Fruit fly (Drosophila melanogaster) whole organism, embryonic: ENCODE results near the gene CG13984.
A peak's percentile ranks its signal among the peaks of the same experiment; 100 is the strongest.

Experiments used
- Asciz ChIP-seq: fragments of 200-800 bp; sonication (Bioruptor generic); optimal IDR thresholded peaks from 2 replicates; lab custom pipeline; 2017; ENCODE audit warnings: missing biosample characterization, mild to moderate bottlenecking, missing genetic modification characterization, missing genetic modification reagents
- Atf-2 ChIP-seq: fragments of 200-800 bp; sonication (Bioruptor generic); optimal IDR thresholded peaks from 2 replicates; lab custom pipeline; 2016; ENCODE audit warnings: missing biosample characterization, missing genetic modification characterization
- Blimp-1 ChIP-seq: fragments of 200-800 bp; sonication (Bioruptor generic); optimal IDR thresholded peaks from 3 replicates; lab custom pipeline; 2018; ENCODE audit warnings: missing biosample characterization, missing genetic modification characterization, mild to moderate bottlenecking, moderate library complexity, missing genetic modification reagents
- CG11504 ChIP-seq: fragments of 200-800 bp; sonication (Bioruptor generic); optimal IDR thresholded peaks from 3 replicates; lab custom pipeline; 2019; ENCODE audit warnings: missing biosample characterization, mild to moderate bottlenecking, missing genetic modification characterization, moderate library complexity
- CG11695 ChIP-seq: fragments of 200-800 bp; sonication (Bioruptor generic); IDR thresholded peaks from 3 replicates; pipeline ENCODE4 v1.3.6; 2022; ENCODE audit warnings: missing biosample characterization, missing genetic modification characterization
- CG12391 ChIP-seq: fragments of 200-800 bp; sonication (Bioruptor generic); optimal IDR thresholded peaks from 3 replicates; lab custom pipeline; 2018; ENCODE audit warnings: missing biosample characterization, mild to moderate bottlenecking, missing genetic modification characterization, moderate library complexity
- CG14667 ChIP-seq: fragments of 200-800 bp; sonication (Bioruptor generic); IDR thresholded peaks from 2 replicates; pipeline ENCODE4 v1.3.6; 2022; ENCODE audit warnings: missing biosample characterization, missing genetic modification characterization
- CG2712 ChIP-seq: fragments of 200-800 bp; optimal IDR thresholded peaks from 3 replicates; lab custom pipeline; 2019; ENCODE audit warnings: missing biosample characterization, mild to moderate bottlenecking, missing genetic modification characterization, moderate library complexity
- CG43689 ChIP-seq: fragments of 200-800 bp; sonication (Bioruptor generic); IDR thresholded peaks from 2 replicates; pipeline ENCODE4 v1.3.6; 2022; ENCODE audit warnings: missing biosample characterization, missing genetic modification characterization
- CG5245 ChIP-seq: fragments of 200-800 bp; sonication (Bioruptor generic); optimal IDR thresholded peaks from 3 replicates; lab custom pipeline; 2016; ENCODE audit warnings: missing biosample characterization, missing genetic modification characterization
- CG6683 ChIP-seq: fragments of 200-800 bp; sonication (Bioruptor generic); optimal IDR thresholded peaks from 2 replicates; lab custom pipeline; 2017; ENCODE audit warnings: missing biosample characterization, mild to moderate bottlenecking, missing genetic modification characterization, missing genetic modification reagents
- CG6813 ChIP-seq: fragments of 200-800 bp; sonication (Bioruptor generic); optimal IDR thresholded peaks from 2 replicates; lab custom pipeline; 2017; ENCODE audit warnings: missing biosample characterization, missing genetic modification characterization, mild to moderate bottlenecking, moderate library complexity, missing genetic modification reagents
- CG7372 ChIP-seq: fragments of 200-800 bp; sonication (Bioruptor generic); IDR thresholded peaks from 2 replicates; pipeline ENCODE4 v1.3.6; 2022; ENCODE audit warnings: missing biosample characterization, missing genetic modification characterization
- CTCF ChIP-seq: fragments of 200-800 bp; sonication (Bioruptor generic); optimal IDR thresholded peaks from 2 replicates; lab custom pipeline; 2017; ENCODE audit warnings: missing biosample characterization, mild to moderate bottlenecking, missing genetic modification characterization, moderate library complexity
- D19A ChIP-seq: fragments of 200-800 bp; optimal IDR thresholded peaks from 3 replicates; lab custom pipeline; 2019; ENCODE audit warnings: missing biosample characterization, mild to moderate bottlenecking, missing genetic modification characterization, moderate library complexity
- Deaf1 ChIP-seq: fragments of 200-800 bp; optimal IDR thresholded peaks from 3 replicates; lab custom pipeline; 2019; ENCODE audit warnings: missing biosample characterization, mild to moderate bottlenecking, missing genetic modification characterization, moderate library complexity
- E2f1 ChIP-seq: fragments of 200-800 bp; sonication (Bioruptor generic); IDR thresholded peaks from 2 replicates; pipeline ENCODE4 v1.3.6; 2022; ENCODE audit warnings: missing biosample characterization, missing genetic modification characterization
- Gug ChIP-seq: fragments of 200-800 bp; sonication (Bioruptor generic); IDR thresholded peaks from 4 replicates; pipeline ENCODE4 v1.3.6; 2022; ENCODE audit warnings: missing biosample characterization, missing genetic modification characterization
- H15 ChIP-seq: fragments of 200-800 bp; sonication (Bioruptor generic); IDR thresholded peaks from 3 replicates; pipeline ENCODE4 v1.3.6; 2022; ENCODE audit warnings: missing biosample characterization, missing genetic modification characterization
- HHEX ChIP-seq: fragments of 200-800 bp; sonication (Bioruptor generic); optimal IDR thresholded peaks from 3 replicates; lab custom pipeline; 2017; ENCODE audit warnings: missing biosample characterization, mild to moderate bottlenecking, missing genetic modification characterization, missing genetic modification reagents
- Hey ChIP-seq: fragments of 200-800 bp; sonication (Bioruptor generic); optimal IDR thresholded peaks from 3 replicates; lab custom pipeline; 2018; ENCODE audit warnings: missing biosample characterization, mild to moderate bottlenecking, missing genetic modification characterization
- Kr ChIP-seq: fragments of 200-800 bp; sonication (Bioruptor generic); optimal IDR thresholded peaks from 2 replicates; lab custom pipeline; 2017; ENCODE audit warnings: missing biosample characterization, mild to moderate bottlenecking, missing genetic modification characterization
- Lpt ChIP-seq: fragments of >200 bp; optimal IDR thresholded peaks from 2 replicates; lab custom pipeline; 2018; ENCODE audit warnings: missing biosample characterization, missing genetic modification characterization
- MTF-1 ChIP-seq: fragments of 200-800 bp; sonication (Bioruptor generic); optimal IDR thresholded peaks from 2 replicates; lab custom pipeline; 2018; ENCODE audit warnings: missing biosample characterization, mild to moderate bottlenecking, missing genetic modification characterization, borderline replicate concordance
- Meics ChIP-seq: fragments of 200-800 bp; sonication (Bioruptor generic); optimal IDR thresholded peaks from 2 replicates; lab custom pipeline; 2017; ENCODE audit warnings: missing biosample characterization, mild to moderate bottlenecking, missing genetic modification characterization
- Nf-YA ChIP-seq: fragments of 200-800 bp; sonication (Bioruptor generic); IDR thresholded peaks from 2 replicates; pipeline ENCODE4 v1.3.6; 2022; ENCODE audit warnings: missing biosample characterization, missing genetic modification characterization
- Nf-YC ChIP-seq: fragments of 200-800 bp; optimal IDR thresholded peaks from 3 replicates; lab custom pipeline; 2019; ENCODE audit warnings: missing biosample characterization, mild to moderate bottlenecking, missing genetic modification characterization, moderate library complexity
- Oaz ChIP-seq: fragments of 200-800 bp; sonication (Bioruptor generic); IDR thresholded peaks from 2 replicates; pipeline ENCODE4 v1.3.6; 2022; ENCODE audit warnings: missing biosample characterization, missing genetic modification characterization
- Trl ChIP-seq, 3 experiments: fragments of >200 bp in 2 of 3; fragments of 200-800 bp in 1 of 3; sonication (Bioruptor generic) in 1 of 3; optimal IDR thresholded peaks; 2 replicates in 1 of 3; 3 replicates in 2 of 3; lab custom pipeline; 2016 to 2017; ENCODE audit warnings: missing biosample characterization in 1 of 3, missing genetic modification characterization in 1 of 3
- bbx ChIP-seq: fragments of 200-800 bp; sonication (Bioruptor generic); IDR thresholded peaks from 2 replicates; pipeline ENCODE4 v1.3.6; 2022; ENCODE audit warnings: missing biosample characterization, missing genetic modification characterization; ENCODE audit not compliant: partially characterized antibody
- croc ChIP-seq: fragments of 200-800 bp; sonication (Bioruptor generic); conservative IDR thresholded peaks from 3 replicates; pipeline ENCODE4 v1.3.6; 2022; ENCODE audit warnings: missing biosample characterization, missing genetic modification characterization
- dmrt99B ChIP-seq: fragments of 200-800 bp; sonication (Bioruptor generic); optimal IDR thresholded peaks from 2 replicates; lab custom pipeline; 2018; ENCODE audit warnings: missing biosample characterization, mild to moderate bottlenecking, missing genetic modification characterization, moderate library complexity
- dpn ChIP-seq, 2 experiments: fragments of 200-800 bp; sonication (Bioruptor generic); optimal IDR thresholded peaks; 3 replicates each; lab custom pipeline; 2016; ENCODE audit warnings: missing biosample characterization in 2 of 2, missing genetic modification characterization in 2 of 2
- eve ChIP-seq, 2 experiments: fragments of >200 bp; optimal IDR thresholded peaks; 2 replicates each; lab custom pipeline; 2017; ENCODE audit warnings: missing biosample characterization in 2 of 2, missing genetic modification characterization in 2 of 2
- ftz-f1 ChIP-seq: fragments of 200-800 bp; sonication (Bioruptor generic); optimal IDR thresholded peaks from 2 replicates; lab custom pipeline; 2016; ENCODE audit warnings: missing biosample characterization, missing genetic modification characterization
- gce ChIP-seq: fragments of 200-800 bp; sonication (Bioruptor generic); IDR thresholded peaks from 3 replicates; pipeline ENCODE4 v1.3.6; 2022; ENCODE audit warnings: missing biosample characterization, missing genetic modification characterization
- gem ChIP-seq: fragments of 200-800 bp; sonication (Bioruptor generic); optimal IDR thresholded peaks from 2 replicates; lab custom pipeline; 2019; ENCODE audit warnings: missing biosample characterization, mild to moderate bottlenecking, missing genetic modification characterization, moderate library complexity
- gfzf ChIP-seq: fragments of 200-800 bp; sonication (Bioruptor generic); optimal IDR thresholded peaks from 2 replicates; lab custom pipeline; 2016; ENCODE audit warnings: missing biosample characterization, mild to moderate bottlenecking, missing genetic modification characterization, moderate library complexity
- nmo ChIP-seq: fragments of 200-800 bp; sonication (Bioruptor generic); optimal IDR thresholded peaks from 2 replicates; lab custom pipeline; 2018; ENCODE audit warnings: missing biosample characterization, mild to moderate bottlenecking, missing genetic modification characterization, moderate library complexity
- onecut ChIP-seq: fragments of 200-800 bp; sonication (Bioruptor generic); IDR thresholded peaks from 2 replicates; pipeline ENCODE4 v1.3.6; 2022; ENCODE audit warnings: missing biosample characterization, missing genetic modification characterization
- otp ChIP-seq: fragments of 200-800 bp; sonication (Bioruptor generic); IDR thresholded peaks from 3 replicates; pipeline ENCODE4, ENCODE4 v1.3.6; 2022; ENCODE audit warnings: missing biosample characterization, missing genetic modification characterization
- p53 ChIP-seq: fragments of 200-800 bp; sonication (Bioruptor generic); optimal IDR thresholded peaks from 2 replicates; lab custom pipeline; 2016; ENCODE audit warnings: missing biosample characterization, missing genetic modification characterization
- peb ChIP-seq: fragments of 200-800 bp; sonication (Bioruptor generic); IDR thresholded peaks from 2 replicates; pipeline ENCODE4 v1.3.6; 2022; ENCODE audit warnings: missing biosample characterization, missing genetic modification characterization
- rib ChIP-seq: fragments of 200-800 bp; sonication (Bioruptor generic); IDR thresholded peaks from 2 replicates; pipeline ENCODE4 v1.3.6; 2022; ENCODE audit warnings: missing biosample characterization, missing genetic modification characterization
- sc ChIP-seq, 3 experiments: fragments of >200 bp in 2 of 3; fragments of 200-800 bp in 1 of 3; sonication (Bioruptor generic) in 1 of 3; optimal IDR thresholded peaks; 2 replicates in 2 of 3; 3 replicates in 1 of 3; lab custom pipeline; 2017; ENCODE audit warnings: mild to moderate bottlenecking in 1 of 3, missing biosample characterization in 1 of 3, missing genetic modification characterization in 1 of 3, missing genetic modification reagents in 1 of 3
- stwl ChIP-seq: fragments of 200-800 bp; sonication (Bioruptor generic); optimal IDR thresholded peaks from 3 replicates; lab custom pipeline; 2018; ENCODE audit warnings: missing biosample characterization, mild to moderate bottlenecking, missing genetic modification characterization, moderate library complexity
- tin ChIP-seq: fragments of 200-800 bp; sonication (Bioruptor generic); optimal IDR thresholded peaks from 3 replicates; lab custom pipeline; 2016; ENCODE audit warnings: missing biosample characterization, missing genetic modification characterization
- wek ChIP-seq: fragments of 200-800 bp; sonication (Bioruptor generic); optimal IDR thresholded peaks from 3 replicates; lab custom pipeline; 2018; ENCODE audit warnings: missing biosample characterization, mild to moderate bottlenecking, missing genetic modification characterization, moderate library complexity
- zfh2 ChIP-seq: fragments of 200-800 bp; sonication (Bioruptor generic); optimal IDR thresholded peaks from 2 replicates; lab custom pipeline; 2016; ENCODE audit warnings: missing biosample characterization, missing genetic modification characterization

Gene CG13984

dm6 chr2L:6291605-6292004 lies 17.0 kb upstream of the CG13984 start (continued):
- TF ChIP-seq CG11504 (tag; lab: Kevin White, UChicago) (no peak), onecut (GFP tag; lab: Robert Waterston, UW) (0 out of 2 replicates have a peak, but pooled peaks have one; percentile 14), CG43689 (no peak), zfh2 (GFP tag; lab: Kevin White, UChicago) (no peak), Lpt (GFP tag; lab: Kevin White, UChicago) (no peak), wek (peak; percentile 20), CG6813 (GFP tag; lab: Kevin White, UChicago) (peak; percentile 42), D19A (tag; lab: Kevin White, UChicago) (peak; percentile 11), Atf-2 (GFP tag; lab: Kevin White, UChicago) (no peak), p53 (no peak), peb (GFP tag; lab: Robert Waterston, UW) (no peak), Meics (GFP tag; lab: Kevin White, UChicago) (no peak), ftz-f1 (GFP tag; lab: Kevin White, UChicago) (no peak), dpn (GFP tag; optimal IDR thresholded peaks at IDR 0.05; lab: Kevin White, UChicago) (no peak), Deaf1 (tag; lab: Kevin White, UChicago) (no peak), Oaz (no peak), MTF-1 (GFP tag; lab: Kevin White, UChicago) (peak; percentile 34), Asciz (GFP tag; lab: Kevin White, UChicago) (peak; percentile 66), otp (GFP tag; lab: Robert Waterston, UW) (no peak), gem (tag; lab: Kevin White, UChicago) (peak; percentile 28), tin (GFP tag; lab: Kevin White, UChicago) (no peak), rib (0 out of 2 replicates have a peak, but pooled peaks have one; percentile 26), gce (GFP tag; lab: Robert Waterston, UW) (no peak), Trl (optimal IDR thresholded peaks at IDR 0.05; lab: Kevin White, UChicago) (no peak), Trl (GFP tag; optimal IDR thresholded peaks at IDR 0.05; lab: Kevin White, UChicago) (no peak), E2f1 (GFP tag; lab: Robert Waterston, UW) (no peak), Kr (GFP tag; lab: Kevin White, UChicago) (no peak), stwl (tag; lab: Kevin White, UChicago) (peak; percentile 5), Hey (tag; lab: Kevin White, UChicago) (no peak), CG5245 (no peak), gfzf (GFP tag; lab: Kevin White, UChicago) (no peak)

- no peak for TF ChIP-seq nmo (GFP tag; lab: Kevin White, UChicago)
- TF ChIP-seq CTCF = peak; percentile 61
- 0 out of 3 replicates have a peak, but pooled peaks have one; percentile 1 for TF ChIP-seq H15
Measured at dm6 chr2L:6301616-6302015, 7.0 kb upstream of the CG13984 start.

dm6 chr2L:6306895-6307294 lies 1.7 kb upstream of the CG13984 start:
- TF ChIP-seq Nf-YC (tag; lab: Kevin White, UChicago) (no peak), Nf-YA (GFP tag; lab: Robert Waterston, UW) (no peak), sc (optimal IDR thresholded peaks at IDR 0.05; lab: Kevin White, UChicago) (no peak), sc (GFP tag; optimal IDR thresholded peaks at IDR 0.05; lab: Kevin White, UChicago) (no peak), dmrt99B (tag; lab: Kevin White, UChicago) (peak; percentile 37), otp (GFP tag; lab: Robert Waterston, UW) (peak; percentile 13; the same call in 1 of the 3 replicates), CG12391 (tag; lab: Kevin White, UChicago) (peak; percentile 7), eve (GFP tag; optimal IDR thresholded peaks at IDR 0.05; lab: Kevin White, UChicago) (peak in 1 of 2 experiments; percentile 33), bbx (GFP tag; lab: Robert Waterston, UW) (no peak), croc (GFP tag; lab: Robert Waterston, UW) (no peak), CG11695 (0 out of 3 replicates have a peak, but pooled peaks have one; percentile 18), HHEX (GFP tag; lab: Kevin White, UChicago) (peak; percentile 4), Meics (GFP tag; lab: Kevin White, UChicago) (peak; percentile 4), Blimp-1 (GFP tag; lab: Kevin White, UChicago) (peak; percentile 48), CG14667 (GFP tag; lab: Robert Waterston, UW) (peak; percentile 10; the same call in 1 of the 2 replicates), CG2712 (tag; lab: Kevin White, UChicago) (peak; percentile 34), CG7372 (GFP tag; lab: Robert Waterston, UW) (no peak), Gug (GFP tag; lab: Robert Waterston, UW) (0 out of 4 replicates have a peak, but pooled peaks have one; percentile 10), CG6683 (no peak)
